Worm (Caenorhabditis elegans) whole organism, L4/young adult: Measurements from ENCODE around the gene C02F4.5.

Source experiments
- dao-5 ChIP-seq: sonication (generic microtip); optimal IDR thresholded peaks from 2 replicates; lab custom pipeline; 2016; ENCODE audit warnings: missing genotype, missing genetic modification characterization, moderate library complexity, missing compliant biosample characterization
- him-1 ChIP-seq: sonication (generic microtip); optimal IDR thresholded peaks from 2 replicates; lab custom pipeline; 2016; ENCODE audit warnings: missing genotype, missing genetic modification reagents, missing genetic modification characterization, missing compliant biosample characterization

- no peak for TF ChIP-seq him-1 (tag; lab: Kevin White, UChicago)
- TF ChIP-seq dao-5 = no peak
Measured at ce11 chrIV:10475234-10475633, 48.7 kb downstream of the C02F4.5 start.
